Worm (Caenorhabditis elegans) whole organism, L1 larva: ENCODE results near the gene far-7.

Source experiments
- C04F5.9 ChIP-seq: sonication (generic microtip); optimal IDR thresholded peaks from 2 replicates; lab custom pipeline; 2016; ENCODE audit warnings: missing genetic modification characterization, missing compliant biosample characterization
- F16B12.6 ChIP-seq: fragments of 150-350 bp; optimal IDR thresholded peaks from 2 replicates; lab custom pipeline; 2014; ENCODE audit warnings: missing biosample characterization, missing genetic modification characterization
- aly-2 ChIP-seq: fragments of 150-350 bp; optimal IDR thresholded peaks from 2 replicates; lab custom pipeline; 2014; ENCODE audit warnings: missing biosample characterization, missing genetic modification characterization
- ama-1 ChIP-seq: fragments of 150-350 bp; optimal IDR thresholded peaks from 2 replicates; lab custom pipeline; 2014
- blmp-1 ChIP-seq: fragments of 150-350 bp; optimal IDR thresholded peaks from 2 replicates; lab custom pipeline; 2014; ENCODE audit warnings: missing biosample characterization, missing genetic modification characterization
- ceh-63 ChIP-seq: fragments of 200-800 bp; sonication (Bioruptor generic); optimal IDR thresholded peaks from 2 replicates; lab custom pipeline; 2018; ENCODE audit warnings: mild to moderate bottlenecking, missing genetic modification characterization, missing compliant biosample characterization
- ceh-82 ChIP-seq, 3 experiments: fragments of 150-350 bp in 1 of 3; sonication (generic microtip) in 2 of 3; optimal IDR thresholded peaks; 2 replicates each; lab custom pipeline; 2014 to 2017; ENCODE audit warnings: missing biosample characterization in 3 of 3, missing genetic modification characterization in 3 of 3
- ceh-88 ChIP-seq: fragments of 200-800 bp; sonication (Bioruptor generic); IDR thresholded peaks from 2 replicates; pipeline ENCODE4 v1.3.6; 2022; ENCODE audit warnings: missing genetic modification characterization, missing compliant biosample characterization
- ceh-90 ChIP-seq: sonication (generic microtip); optimal IDR thresholded peaks from 2 replicates; lab custom pipeline; 2016; ENCODE audit warnings: missing genetic modification characterization, missing compliant biosample characterization
- ces-1 ChIP-seq: fragments of 150-350 bp; optimal IDR thresholded peaks from 2 replicates; lab custom pipeline; 2014; ENCODE audit warnings: missing biosample characterization, missing genetic modification reagents, missing genetic modification characterization
- efl-1 ChIP-seq, 4 experiments: fragments of 150-350 bp; optimal IDR thresholded peaks in 3 of 4; peaks in 1 of 4; 1 replicate in 1 of 4; 2 replicates in 3 of 4; lab custom pipeline; 2014; ENCODE audit warnings: missing biosample characterization in 2 of 4, missing genetic modification characterization in 2 of 4, missing genetic modification reagents in 2 of 4
- elt-2 ChIP-seq: sonication (generic microtip); optimal IDR thresholded peaks from 2 replicates; lab custom pipeline; 2016; ENCODE audit warnings: missing genetic modification characterization, mild to moderate bottlenecking, inconsistent platforms, missing compliant biosample characterization, missing genetic modification reagents
- ets-5 ChIP-seq: fragments of 200-800 bp; sonication (Bioruptor generic); IDR thresholded peaks from 2 replicates; pipeline ENCODE4 v1.3.6; 2022; ENCODE audit warnings: missing genetic modification characterization, missing compliant biosample characterization
- fkh-10 ChIP-seq: sonication (generic microtip); optimal IDR thresholded peaks from 2 replicates; lab custom pipeline; 2017; ENCODE audit warnings: missing biosample characterization, missing genetic modification reagents, missing genetic modification characterization
- fkh-4 ChIP-seq: sonication (generic microtip); optimal IDR thresholded peaks from 2 replicates; lab custom pipeline; 2016; ENCODE audit warnings: missing compliant biosample characterization, missing genetic modification characterization, borderline replicate concordance
- fkh-8 ChIP-seq: sonication (generic microtip); optimal IDR thresholded peaks from 2 replicates; lab custom pipeline; 2016; ENCODE audit warnings: mild to moderate bottlenecking, missing genetic modification characterization, missing compliant biosample characterization
- hlh-4 ChIP-seq: sonication (generic microtip); optimal IDR thresholded peaks from 2 replicates; lab custom pipeline; 2016; ENCODE audit warnings: mild to moderate bottlenecking, missing genetic modification characterization, missing compliant biosample characterization
- hpl-2 ChIP-seq: fragments of 150-350 bp; optimal IDR thresholded peaks from 2 replicates; lab custom pipeline; 2014; ENCODE audit warnings: missing biosample characterization, missing genetic modification reagents, missing genetic modification characterization
- irx-1 ChIP-seq: sonication (generic microtip); optimal IDR thresholded peaks from 2 replicates; lab custom pipeline; 2016; ENCODE audit warnings: missing genetic modification characterization, missing compliant biosample characterization
- jun-1 ChIP-seq: fragments of 150-350 bp; optimal IDR thresholded peaks from 2 replicates; lab custom pipeline; 2014; ENCODE audit warnings: missing biosample characterization, missing genetic modification reagents, missing genetic modification characterization
- lin-14 ChIP-seq: fragments of 200-800 bp; sonication (Bioruptor generic); optimal IDR thresholded peaks from 2 replicates; lab custom pipeline; 2018; ENCODE audit warnings: mild to moderate bottlenecking, missing genetic modification characterization, moderate library complexity, missing compliant biosample characterization
- lin-15B ChIP-seq: fragments of 150-350 bp; sonication (generic microtip); optimal IDR thresholded peaks from 3 replicates; lab custom pipeline; 2014; ENCODE audit warnings: missing biosample characterization, missing genetic modification characterization
- lsy-2 ChIP-seq, 2 experiments: fragments of 150-350 bp; optimal IDR thresholded peaks; 2 replicates each; lab custom pipeline; 2014; ENCODE audit warnings: missing biosample characterization in 2 of 2, missing genetic modification characterization in 2 of 2
- mab-9 ChIP-seq: fragments of 200-800 bp; sonication (Bioruptor generic); IDR thresholded peaks from 2 replicates; pipeline ENCODE4 v1.3.6; 2022; ENCODE audit warnings: missing genetic modification reagents, missing genetic modification characterization, missing compliant biosample characterization
- mdl-1 ChIP-seq, 2 experiments: fragments of 150-350 bp; optimal IDR thresholded peaks; 2 replicates each; lab custom pipeline; 2014 to 2017; ENCODE audit warnings: missing biosample characterization in 2 of 2, missing genetic modification characterization in 2 of 2, inconsistent platforms in 1 of 2
- mef-2 ChIP-seq: fragments of 150-350 bp; optimal IDR thresholded peaks from 2 replicates; lab custom pipeline; 2014; ENCODE audit warnings: missing biosample characterization, missing genetic modification characterization
- mep-1 ChIP-seq: fragments of 150-350 bp; optimal IDR thresholded peaks from 2 replicates; lab custom pipeline; 2014; ENCODE audit warnings: missing biosample characterization, missing genetic modification characterization
- nhr-20 ChIP-seq: sonication (generic microtip); optimal IDR thresholded peaks from 2 replicates; lab custom pipeline; 2016; ENCODE audit warnings: mild to moderate bottlenecking, missing genetic modification characterization, missing compliant biosample characterization
- nhr-237 ChIP-seq: fragments of 150-350 bp; optimal IDR thresholded peaks from 2 replicates; lab custom pipeline; 2014; ENCODE audit warnings: missing biosample characterization, missing genetic modification characterization
- nhr-28 ChIP-seq: fragments of 150-350 bp; optimal IDR thresholded peaks from 2 replicates; lab custom pipeline; 2014; ENCODE audit warnings: missing biosample characterization, missing genetic modification characterization
- nhr-71 ChIP-seq: sonication (generic microtip); optimal IDR thresholded peaks from 2 replicates; lab custom pipeline; 2016; ENCODE audit warnings: mild to moderate bottlenecking, missing genetic modification characterization, moderate library complexity, missing compliant biosample characterization
- nhr-76 ChIP-seq: sonication (generic microtip); optimal IDR thresholded peaks from 2 replicates; lab custom pipeline; 2017; ENCODE audit warnings: missing biosample characterization, missing genetic modification characterization
- nhr-77 ChIP-seq: fragments of 150-350 bp; optimal IDR thresholded peaks from 2 replicates; lab custom pipeline; 2014; ENCODE audit warnings: missing biosample characterization, missing genetic modification characterization
- nhr-84 ChIP-seq: sonication (generic microtip); optimal IDR thresholded peaks from 2 replicates; lab custom pipeline; 2017; ENCODE audit warnings: missing biosample characterization, missing genetic modification characterization
- nhr-85 ChIP-seq: sonication (generic microtip); peaks from one replicate; lab custom pipeline; 2016; ENCODE audit warnings: missing genetic modification characterization, inconsistent platforms, missing compliant biosample characterization
- nhr-90 ChIP-seq: sonication (generic microtip); optimal IDR thresholded peaks from 2 replicates; lab custom pipeline; 2016; ENCODE audit warnings: mild to moderate bottlenecking, missing genetic modification characterization, missing compliant biosample characterization; ENCODE audit not compliant: poor library complexity
- pax-3 ChIP-seq: fragments of 200-800 bp; sonication (Bioruptor generic); optimal IDR thresholded peaks from 2 replicates; lab custom pipeline; 2018; ENCODE audit warnings: mild to moderate bottlenecking, missing genetic modification characterization, moderate library complexity, missing compliant biosample characterization
- sptf-1 ChIP-seq: fragments of 150-350 bp; optimal IDR thresholded peaks from 2 replicates; lab custom pipeline; 2014; ENCODE audit warnings: missing biosample characterization, missing genetic modification characterization
- swsn-7 ChIP-seq: sonication (generic microtip); optimal IDR thresholded peaks from 2 replicates; lab custom pipeline; 2016; ENCODE audit warnings: missing genetic modification characterization, missing compliant biosample characterization
- tbx-2 ChIP-seq: sonication (generic microtip); optimal IDR thresholded peaks from 2 replicates; lab custom pipeline; 2016; ENCODE audit warnings: missing genetic modification characterization, missing compliant biosample characterization
- tlp-1 ChIP-seq: fragments of 150-350 bp; optimal IDR thresholded peaks from 2 replicates; lab custom pipeline; 2014; ENCODE audit warnings: missing biosample characterization, missing genetic modification characterization
- unc-130 ChIP-seq: fragments of 150-350 bp; optimal IDR thresholded peaks from 2 replicates; lab custom pipeline; 2017; ENCODE audit warnings: missing biosample characterization, missing genetic modification characterization, inconsistent platforms
- unc-30 ChIP-seq: sonication (generic microtip); optimal IDR thresholded peaks from 2 replicates; lab custom pipeline; 2017; ENCODE audit warnings: missing biosample characterization, missing genetic modification characterization
- unc-62 ChIP-seq: fragments of 150-350 bp; optimal IDR thresholded peaks from 2 replicates; lab custom pipeline; 2014; ENCODE audit warnings: missing biosample characterization, missing genetic modification reagents, missing genetic modification characterization
- unc-86 ChIP-seq: sonication (generic microtip); optimal IDR thresholded peaks from 2 replicates; lab custom pipeline; 2016; ENCODE audit warnings: missing genetic modification characterization, missing compliant biosample characterization
- unc-98 ChIP-seq: fragments of 200-800 bp; sonication (Bioruptor generic); IDR thresholded peaks from 2 replicates; pipeline ENCODE4 v1.3.6; 2022; ENCODE audit warnings: missing genetic modification characterization, missing compliant biosample characterization
- vab-15 ChIP-seq: sonication (generic microtip); optimal IDR thresholded peaks from 2 replicates; lab custom pipeline; 2017; ENCODE audit warnings: missing genotype, mild to moderate bottlenecking, missing genetic modification characterization, missing compliant biosample characterization
- zip-4 ChIP-seq: fragments of 200-800 bp; sonication (Bioruptor generic); optimal IDR thresholded peaks from 2 replicates; lab custom pipeline; 2018; ENCODE audit warnings: mild to moderate bottlenecking, missing genetic modification characterization, moderate library complexity, missing compliant biosample characterization

far-7 gene

ce11 chrII:320783-321182 lies 1.2 kb downstream of the far-7 start:
- TF ChIP-seq efl-1 (optimal IDR thresholded peaks at IDR 0.05; lab: Kevin White, UChicago): no peak
- TF ChIP-seq efl-1 (GFP tag; optimal IDR thresholded peaks at IDR 0.05 in 1 of 2; lab: Kevin White, UChicago): peak in 1 of 2 experiments; percentile 57
- no peak for TF ChIP-seq mab-9 (GFP tag; lab: Robert Waterston, UW)

- TF ChIP-seq nhr-20 (tag; lab: Kevin White, UChicago) (no peak), ceh-88 (no peak), ama-1 (lab: Kevin White, UChicago) (peak; percentile 85), pax-3 (tag; lab: Kevin White, UChicago) (no peak), efl-1 (optimal IDR thresholded peaks at IDR 0.05; lab: Kevin White, UChicago) (no peak), efl-1 (GFP tag; optimal IDR thresholded peaks at IDR 0.05 in 1 of 2; lab: Kevin White, UChicago) (peak in 1 of 2 experiments; percentile 80)
Observed at ce11 chrII:321183-321582, 1.6 kb downstream of the far-7 start.

- TF ChIP-seq lin-14 (peak; percentile 93), zip-4 (GFP tag; lab: Kevin White, UChicago) (no peak), irx-1 (tag; lab: Kevin White, UChicago) (no peak), ces-1 (GFP tag; lab: Kevin White, UChicago) (no peak), unc-98 (GFP tag; lab: Robert Waterston, UW) (no peak), ceh-63 (GFP tag; lab: Kevin White, UChicago) (no peak), nhr-85 (tag; lab: Kevin White, UChicago) (peak; percentile 37), lsy-2 (tag; optimal IDR thresholded peaks at IDR 0.05; lab: Kevin White, UChicago) (peak; percentile 5 to 72), unc-30 (tag; lab: Kevin White, UChicago) (no peak), C04F5.9 (tag; lab: Kevin White, UChicago) (no peak), mdl-1 (tag; optimal IDR thresholded peaks at IDR 0.05; lab: Kevin White, UChicago) (peak in 1 of 2 experiments; percentile 51), swsn-7 (tag; lab: Kevin White, UChicago) (peak; percentile 37), elt-2 (tag; lab: Kevin White, UChicago) (no peak), ets-5 (no peak), ceh-82 (tag; optimal IDR thresholded peaks at IDR 0.05; lab: Kevin White, UChicago) (peak; percentile 3 to 58 (median 17)), mep-1 (peak; percentile 80), hpl-2 (GFP tag; lab: Kevin White, UChicago) (no peak), nhr-84 (tag; lab: Kevin White, UChicago) (no peak), blmp-1 (tag; lab: Kevin White, UChicago) (peak; percentile 94), nhr-90 (tag; lab: Kevin White, UChicago) (no peak), unc-62 (no peak), nhr-71 (tag; lab: Kevin White, UChicago) (peak; percentile 69), mef-2 (tag; lab: Kevin White, UChicago) (no peak), F16B12.6 (tag; lab: Kevin White, UChicago) (no peak), fkh-8 (tag; lab: Kevin White, UChicago) (peak; percentile 51), ceh-90 (tag; lab: Kevin White, UChicago) (no peak), efl-1 (optimal IDR thresholded peaks at IDR 0.05; lab: Kevin White, UChicago) (peak; percentile 37 to 49), efl-1 (GFP tag; optimal IDR thresholded peaks at IDR 0.05 in 1 of 2; lab: Kevin White, UChicago) (peak; percentile 38 to 93), nhr-76 (tag; lab: Kevin White, UChicago) (no peak), fkh-10 (GFP tag; lab: Kevin White, UChicago) (no peak), tbx-2 (tag; lab: Kevin White, UChicago) (no peak), tlp-1 (no peak), aly-2 (tag; lab: Kevin White, UChicago) (no peak), hlh-4 (tag; lab: Kevin White, UChicago) (no peak), unc-130 (tag; lab: Kevin White, UChicago) (peak; percentile 43), vab-15 (tag; lab: Kevin White, UChicago) (no peak), pax-3 (tag; lab: Kevin White, UChicago) (no peak), jun-1 (tag; lab: Kevin White, UChicago) (no peak), nhr-28 (tag; lab: Kevin White, UChicago) (no peak), lin-15B (tag; lab: Kevin White, UChicago) (no peak), sptf-1 (no peak), fkh-4 (tag; lab: Kevin White, UChicago) (no peak), nhr-77 (tag; lab: Kevin White, UChicago) (no peak), nhr-237 (tag; lab: Kevin White, UChicago) (no peak), unc-86 (tag; lab: Kevin White, UChicago) (no peak)
Observed at ce11 chrII:323048-323776, 3.6 kb downstream of the far-7 start, which contains the start of gene K01A2.10. Gene K01A2.10 (minus strand): TSS chrII:323098.
